Fruit fly (Drosophila melanogaster): ENCODE data around the gene PGRP-LC.

Gene PGRP-LC

dm6 chr3L:9377198-9378035 lies 38.8 kb downstream of the PGRP-LC start, which contains the start of gene Hsp26 (continued):
- peak; percentile 89 for TF ChIP-seq cg (GFP tag; optimal IDR thresholded peaks at IDR 0.05)
- peak; percentile 61 for TF ChIP-seq CG7357 (GFP tag; IDR thresholded peaks at IDR 0.05)
- no peak for TF ChIP-seq Tbp (GFP tag; optimal IDR thresholded peaks at IDR 0.05)
- TF ChIP-seq Kr (GFP tag; optimal IDR thresholded peaks at IDR 0.05), result no peak
- TF ChIP-seq Dip2 (GFP tag; IDR thresholded peaks at IDR 0.05), result no peak
- TF ChIP-seq Dek (tag; optimal IDR thresholded peaks at IDR 0.05), result peak; percentile 70
- TF ChIP-seq Lhr (GFP tag; optimal IDR thresholded peaks at IDR 0.05), result no peak
- TF ChIP-seq fru (optimal IDR thresholded peaks at IDR 0.05), result no peak
- TF ChIP-seq Dad (GFP tag; optimal IDR thresholded peaks at IDR 0.05), result peak; percentile 58
- peak; percentile 53; the same call in 1 of the 2 replicates for TF ChIP-seq Oaz (GFP tag; IDR thresholded peaks at IDR 0.05)
- TF ChIP-seq kay (GFP tag; optimal IDR thresholded peaks at IDR 0.05), result peak; percentile 81
- peak; percentile 46; the same call in 1 of the 2 replicates for TF ChIP-seq ro (GFP tag; IDR thresholded peaks at IDR 0.05)
- TF ChIP-seq CG12391 (tag; optimal IDR thresholded peaks at IDR 0.05), result peak; percentile 90
- peak; percentile 42; the same call in 1 of the 2 replicates for TF ChIP-seq MBD-R2 (GFP tag; IDR thresholded peaks at IDR 0.05)
- peak; percentile 73 for TF ChIP-seq sens-2 (GFP tag; IDR thresholded peaks at IDR 0.05)
- TF ChIP-seq dpn (GFP tag; optimal IDR thresholded peaks at IDR 0.05), result peak; percentile 87 to 90
- TF ChIP-seq MTF-1 (GFP tag; optimal IDR thresholded peaks at IDR 0.05; ENCODE audit: borderline replicate concordance), result peak; percentile 52
- TF ChIP-seq HmgZ (tag; optimal IDR thresholded peaks at IDR 0.05), result peak; percentile 72
- peak; percentile 70 for TF ChIP-seq nerfin-1 (tag; optimal IDR thresholded peaks at IDR 0.05)
- TF ChIP-seq CG4854 (GFP tag; optimal IDR thresholded peaks at IDR 0.05), result peak; percentile 58
- TF ChIP-seq az2 (GFP tag; optimal IDR thresholded peaks at IDR 0.05), result peak; percentile 85
- TF ChIP-seq ATbp (GFP tag; optimal IDR thresholded peaks at IDR 0.05), result peak; percentile 87
- peak; percentile 45 for TF ChIP-seq CG12104 (GFP tag; optimal IDR thresholded peaks at IDR 0.05)
- TF ChIP-seq knrl (GFP tag; IDR thresholded peaks at IDR 0.05; ENCODE audit: partially characterized antibody), result no peak
- no peak for TF ChIP-seq TFAM (GFP tag; optimal IDR thresholded peaks at IDR 0.05)
- TF ChIP-seq CG43689 (GFP tag; IDR thresholded peaks at IDR 0.05), result peak; percentile 71
- TF ChIP-seq gsb (GFP tag; IDR thresholded peaks at IDR 0.05), result peak; percentile 65
- no peak for TF ChIP-seq Elba2 (GFP tag; optimal IDR thresholded peaks at IDR 0.05)
- TF ChIP-seq CG8944 (GFP tag; optimal IDR thresholded peaks at IDR 0.05), result peak; percentile 82
- peak; percentile 49; the same call in 1 of the 2 replicates for TF ChIP-seq cas (GFP tag; IDR thresholded peaks at IDR 0.05)
- peak; percentile 73 for TF ChIP-seq CG6854 (GFP tag; optimal IDR thresholded peaks at IDR 0.05)
- TF ChIP-seq chif (GFP tag; optimal IDR thresholded peaks at IDR 0.05), result peak; percentile 81 to 82
- TF ChIP-seq da (GFP tag; optimal IDR thresholded peaks at IDR 0.05), result no peak
- peak; percentile 3 for TF ChIP-seq CG10274 (GFP tag; optimal IDR thresholded peaks at IDR 0.05)
- TF ChIP-seq Doc2 (GFP tag; IDR thresholded peaks at IDR 0.05), result no peak
- peak; percentile 23; the same call in 1 of the 3 replicates for TF ChIP-seq Optix (GFP tag; IDR thresholded peaks at IDR 0.05)
- TF ChIP-seq bcd (GFP tag; optimal IDR thresholded peaks at IDR 0.05), result peak; percentile 84
- TF ChIP-seq nom (GFP tag; optimal IDR thresholded peaks at IDR 0.05), result peak; percentile 79
- TF ChIP-seq Lpt (GFP tag; optimal IDR thresholded peaks at IDR 0.05), result no peak
- TF ChIP-seq CG16815 (GFP tag; optimal IDR thresholded peaks at IDR 0.05), result peak; percentile 40
- TF ChIP-seq oc (tag; optimal IDR thresholded peaks at IDR 0.05), result peak; percentile 86
- TF ChIP-seq CG2116 (GFP tag; optimal IDR thresholded peaks at IDR 0.05), result peak; percentile 54
- peak; percentile 54; the same call in 1 of the 3 replicates for TF ChIP-seq C15 (GFP tag; IDR thresholded peaks at IDR 0.05)
- peak; percentile 74 for TF ChIP-seq CG18619 (GFP tag; optimal IDR thresholded peaks at IDR 0.05)
- TF ChIP-seq Neu2 (GFP tag; optimal IDR thresholded peaks at IDR 0.05; ENCODE audit: borderline replicate concordance), result no peak
- no peak for TF ChIP-seq z (GFP tag; IDR thresholded peaks at IDR 0.05)
- TF ChIP-seq crol (GFP tag; IDR thresholded peaks at IDR 0.05), result no peak
- no peak; the same call in 1 of the 2 replicates for TF ChIP-seq CG16779 (GFP tag; IDR thresholded peaks at IDR 0.05)
- TF ChIP-seq trh (GFP tag; optimal IDR thresholded peaks at IDR 0.05), result peak; percentile 48
